Worm (Caenorhabditis elegans) whole organism, late embryonic: Measurements from ENCODE around the gene amt-3.

Experiments used
- K09A11.1 ChIP-seq: sonication (generic microtip); optimal IDR thresholded peaks from 2 replicates; lab custom pipeline; 2017; ENCODE audit warnings: antibody characterized with exemption, mild to moderate bottlenecking, missing genetic modification characterization, missing compliant biosample characterization; ENCODE audit not compliant: insufficient read depth
- Y22D7AL.16 ChIP-seq: sonication (generic microtip); optimal IDR thresholded peaks from 2 replicates; lab custom pipeline; 2016; ENCODE audit warnings: missing genetic modification characterization, missing compliant biosample characterization
- ama-1 ChIP-seq: fragments of 150-350 bp; optimal IDR thresholded peaks from 2 replicates; lab custom pipeline; 2014
- ceh-34 ChIP-seq: sonication (generic microtip); optimal IDR thresholded peaks from 2 replicates; lab custom pipeline; 2016; ENCODE audit warnings: mild to moderate bottlenecking, missing genetic modification characterization, missing compliant biosample characterization
- elt-2 ChIP-seq: sonication (generic microtip); optimal IDR thresholded peaks from 2 replicates; lab custom pipeline; 2016; ENCODE audit warnings: missing genetic modification reagents, missing genetic modification characterization, missing compliant biosample characterization
- ets-4 ChIP-seq: sonication (generic microtip); optimal IDR thresholded peaks from 2 replicates; lab custom pipeline; 2016; ENCODE audit warnings: missing genetic modification characterization, missing compliant biosample characterization
- fkh-10 ChIP-seq: fragments of 150-350 bp; optimal IDR thresholded peaks from 2 replicates; lab custom pipeline; 2014; ENCODE audit warnings: missing biosample characterization, missing genetic modification reagents, missing genetic modification characterization
- pha-4 ChIP-seq: fragments of 150-350 bp; optimal IDR thresholded peaks from 2 replicates; lab custom pipeline; 2018; ENCODE audit warnings: missing biosample characterization, missing genetic modification reagents, missing genetic modification characterization
- ref-2 ChIP-seq: sonication (generic microtip); optimal IDR thresholded peaks from 2 replicates; lab custom pipeline; 2016; ENCODE audit warnings: missing genetic modification characterization, missing compliant biosample characterization
- unc-86 ChIP-seq: sonication (generic microtip); optimal IDR thresholded peaks from 2 replicates; lab custom pipeline; 2016; ENCODE audit warnings: missing genetic modification characterization, missing compliant biosample characterization

ce11 chrII:8346384-8346783 is 22.6 kb downstream of the amt-3 start, which contains the start of gene eff-1:
- TF ChIP-seq ref-2 (tag; lab: Kevin White, UChicago): no peak
- TF ChIP-seq unc-86 (tag; lab: Kevin White, UChicago): no peak
- TF ChIP-seq K09A11.1 (tag; lab: Kevin White, UChicago): no peak
- TF ChIP-seq ets-4 (tag; lab: Kevin White, UChicago): no peak
- no peak for TF ChIP-seq fkh-10
- no peak for TF ChIP-seq ceh-34
- no peak for TF ChIP-seq ama-1
- TF ChIP-seq elt-2 (tag; lab: Kevin White, UChicago): no peak
- no peak for TF ChIP-seq pha-4 (tag; lab: Kevin White, UChicago)
- no peak for TF ChIP-seq Y22D7AL.16 (tag; lab: Kevin White, UChicago)
